Fruit fly (Drosophila melanogaster) Kc167 (cell line): ENCODE results near the gene CG43120.

ENCODE experiments used
- Myc ChIP-seq: fragments of >200 bp; optimal IDR thresholded peaks from 2 replicates; lab custom pipeline; 2017; ENCODE audit warnings: missing external identifiers
- Sin3A ChIP-seq: fragments of >200 bp; optimal IDR thresholded peaks from 2 replicates; lab custom pipeline; 2018; ENCODE audit warnings: missing external identifiers
- h ChIP-seq: fragments of >200 bp; optimal IDR thresholded peaks from 3 replicates; lab custom pipeline; 2018; ENCODE audit warnings: missing external identifiers
- insv ChIP-seq: fragments of >200 bp; optimal IDR thresholded peaks from 3 replicates; lab custom pipeline; 2018; ENCODE audit warnings: missing external identifiers
- psq ChIP-seq: fragments of >200 bp; optimal IDR thresholded peaks from 2 replicates; lab custom pipeline; 2017; ENCODE audit warnings: missing external identifiers
- ttk ChIP-seq: sonication (Bioruptor generic); optimal IDR thresholded peaks from 2 replicates; lab custom pipeline; 2017; ENCODE audit warnings: missing external identifiers

Gene CG43120

dm6 chr3L:14397020-14397602, 15.4 kb downstream of the CG43120 start:
- TF ChIP-seq Myc (lab: Kevin White, UChicago) (no peak), psq (lab: Kevin White, UChicago) (no peak)

dm6 chr3L:14399873-14400272, 18.2 kb downstream of the CG43120 start:
- TF ChIP-seq h (no peak), Sin3A (lab: Kevin White, UChicago) (no peak), psq (lab: Kevin White, UChicago) (no peak), insv (lab: Kevin White, UChicago) (no peak), Myc (lab: Kevin White, UChicago) (no peak), ttk (lab: Kevin White, UChicago) (no peak)

DNA sequence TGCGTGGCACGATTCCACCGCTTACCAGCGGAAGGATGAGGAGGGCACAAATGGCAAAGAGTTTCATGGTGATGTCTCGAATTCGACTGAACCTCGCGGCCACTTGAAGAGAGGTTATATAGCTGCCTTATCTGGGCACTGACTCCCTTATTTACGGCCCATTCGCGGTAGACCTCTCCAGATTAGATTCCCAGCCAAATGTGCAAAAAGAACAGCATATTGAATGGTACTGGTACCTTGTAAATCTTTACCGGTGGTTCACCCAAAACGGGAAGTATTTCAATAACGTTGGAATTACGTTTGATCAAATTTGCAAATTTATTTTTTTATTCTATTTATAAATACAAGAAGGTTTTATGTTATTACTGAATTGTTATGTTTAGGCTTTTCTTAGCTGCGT, 20.9 kb downstream of the CG43120 start, which contains the start of gene CG3868:
Gene CG3868, minus strand, starts transcription at position 94 of the 400 bp plus-strand sequence.
- TF ChIP-seq Sin3A (lab: Kevin White, UChicago), result no peak
- TF ChIP-seq psq (lab: Kevin White, UChicago), result no peak
- no peak for TF ChIP-seq ttk (lab: Kevin White, UChicago)
- no peak for TF ChIP-seq insv (lab: Kevin White, UChicago)
- no peak for TF ChIP-seq h
- TF ChIP-seq Myc (lab: Kevin White, UChicago), result no peak

DNA sequence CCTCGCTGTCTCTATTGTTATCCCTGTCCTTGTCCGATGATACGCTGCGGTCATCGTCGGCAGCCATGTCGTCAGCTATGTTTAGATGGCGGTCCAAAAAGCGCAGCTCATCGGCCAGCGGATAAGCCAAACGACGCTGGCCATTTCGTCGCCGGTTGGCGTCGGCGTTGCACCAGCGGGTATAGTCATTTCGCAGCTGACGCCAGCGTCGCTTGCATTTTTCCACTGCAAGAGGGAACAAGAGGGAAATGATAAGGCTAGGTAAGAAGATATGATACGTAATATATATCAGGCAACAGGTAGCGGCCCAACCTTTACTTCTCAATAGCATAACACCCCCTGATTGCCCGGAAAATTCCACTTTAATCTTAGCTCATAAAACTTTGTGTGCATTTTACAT, 24.9 kb downstream of the CG43120 start:
- TF ChIP-seq insv (lab: Kevin White, UChicago) (no peak), ttk (lab: Kevin White, UChicago) (no peak)

DNA sequence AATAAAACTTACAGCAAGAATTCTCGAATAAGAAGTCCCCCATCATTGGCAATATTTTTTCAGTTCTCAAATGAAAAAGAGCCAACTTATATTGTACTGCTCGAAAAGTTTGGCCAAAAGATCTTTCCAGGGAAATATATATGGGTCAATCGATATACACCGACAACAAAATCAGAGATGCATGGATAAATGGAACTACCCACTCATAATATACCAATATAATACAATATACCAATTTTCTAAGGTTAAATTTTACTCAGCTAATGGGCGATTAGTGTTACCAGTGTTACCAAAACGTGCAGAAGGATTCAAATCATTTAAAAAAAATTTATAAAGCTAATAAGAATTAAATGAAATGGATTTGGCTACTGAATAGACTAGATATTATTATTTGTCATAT, 27.0 kb downstream of the CG43120 start:
- TF ChIP-seq h (no peak), Myc (lab: Kevin White, UChicago) (no peak), insv (lab: Kevin White, UChicago) (no peak), Sin3A (lab: Kevin White, UChicago) (no peak), psq (lab: Kevin White, UChicago) (no peak), ttk (lab: Kevin White, UChicago) (no peak)

dm6 chr3L:14409419-14410145, 27.9 kb downstream of the CG43120 start, which contains the start of gene stwl:
TSS of gene stwl (minus strand) at chr3L:14409939.
- TF ChIP-seq Myc (lab: Kevin White, UChicago) (no peak), h (no peak), psq (lab: Kevin White, UChicago) (no peak)

dm6 chr3L:14410146-14410676, 28.5 kb downstream of the CG43120 start, which contains the start of gene CG3919:
TSS of gene CG3919 (plus strand) at chr3L:14410626.
- TF ChIP-seq psq (lab: Kevin White, UChicago) (no peak), h (no peak), Sin3A (lab: Kevin White, UChicago) (no peak), ttk (lab: Kevin White, UChicago) (no peak), Myc (lab: Kevin White, UChicago) (no peak), insv (lab: Kevin White, UChicago) (no peak)

dm6 chr3L:14410892-14411291, 29.2 kb downstream of the CG43120 start:
- TF ChIP-seq insv (lab: Kevin White, UChicago), result no peak
- TF ChIP-seq Myc (lab: Kevin White, UChicago), result no peak
- TF ChIP-seq Sin3A (lab: Kevin White, UChicago), result no peak
- no peak for TF ChIP-seq psq (lab: Kevin White, UChicago)
- no peak for TF ChIP-seq ttk (lab: Kevin White, UChicago)
- TF ChIP-seq h, result no peak

DNA sequence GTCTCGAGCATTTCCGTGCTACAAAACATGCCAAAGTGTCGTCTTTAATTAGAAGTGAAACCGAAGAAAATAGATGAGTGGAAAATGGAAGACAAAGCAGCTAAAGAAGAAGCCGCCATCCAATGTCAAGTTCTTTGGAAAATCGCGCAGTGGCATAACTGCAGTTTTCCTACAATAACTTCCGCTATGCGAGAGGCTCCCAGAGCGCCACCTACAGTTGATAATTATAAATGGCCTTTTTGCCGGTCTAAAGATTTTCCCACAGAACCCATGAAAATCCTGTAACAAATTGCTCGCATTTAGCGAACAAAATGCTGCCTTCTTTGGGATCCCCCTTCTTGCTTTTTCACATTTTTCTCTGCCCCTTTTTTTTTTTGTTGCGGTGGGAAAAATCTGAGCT, 38.3 kb downstream of the CG43120 start:
- TF ChIP-seq insv (lab: Kevin White, UChicago) (no peak), ttk (lab: Kevin White, UChicago) (no peak), Myc (lab: Kevin White, UChicago) (no peak), psq (lab: Kevin White, UChicago) (no peak), Sin3A (lab: Kevin White, UChicago) (no peak), h (no peak)

dm6 chr3L:14422135-14422534, 40.4 kb downstream of the CG43120 start:
- no peak for TF ChIP-seq h
- no peak for TF ChIP-seq psq (lab: Kevin White, UChicago)
- no peak for TF ChIP-seq ttk (lab: Kevin White, UChicago)
- TF ChIP-seq insv (lab: Kevin White, UChicago), result no peak
- TF ChIP-seq Myc (lab: Kevin White, UChicago), result no peak
- no peak for TF ChIP-seq Sin3A (lab: Kevin White, UChicago)

dm6 chr3L:14423638-14424037, 41.9 kb downstream of the CG43120 start:
- TF ChIP-seq Sin3A (lab: Kevin White, UChicago) (no peak), h (no peak), Myc (lab: Kevin White, UChicago) (no peak), psq (lab: Kevin White, UChicago) (no peak), ttk (lab: Kevin White, UChicago) (no peak), insv (lab: Kevin White, UChicago) (no peak)

- TF ChIP-seq ttk (lab: Kevin White, UChicago) (no peak), Sin3A (lab: Kevin White, UChicago) (no peak), Myc (lab: Kevin White, UChicago) (no peak), insv (lab: Kevin White, UChicago) (no peak), psq (lab: Kevin White, UChicago) (no peak), h (no peak)
These were observed 43.4 kb downstream of the CG43120 start for dm6 chr3L:14425076-14425475.
